Worm (Caenorhabditis elegans): ENCODE results near the gene clec-134.

Gene clec-134

ce11 chrII:3616615-3617014 is 36.7 kb downstream of the clec-134 start:
- TF ChIP-seq hlh-17 (GFP tag; optimal IDR thresholded peaks at IDR 0.05; ENCODE audit: borderline replicate concordance) (no peak), unc-98 (GFP tag; IDR thresholded peaks at IDR 0.05) (no peak), nhr-28 (tag; optimal IDR thresholded peaks at IDR 0.05) (no peak), snpc-4 (tag; optimal IDR thresholded peaks at IDR 0.05) (no peak), mef-2 (tag; optimal IDR thresholded peaks at IDR 0.05) (no peak), isw-1 (GFP tag; IDR thresholded peaks at IDR 0.05) (no peak), xbp-1 (tag; optimal IDR thresholded peaks at IDR 0.05) (peak; percentile 42), C16A3.4 (tag; optimal IDR thresholded peaks at IDR 0.05) (no peak), nhr-237 (tag; optimal IDR thresholded peaks at IDR 0.05) (no peak)

- TF ChIP-seq sup-37 (GFP tag; optimal IDR thresholded peaks at IDR 0.05) (no peak), elt-3 (tag; optimal IDR thresholded peaks at IDR 0.05) (no peak)
Observed at ce11 chrII:3617512-3617911, 37.6 kb downstream of the clec-134 start, which contains the start of gene F40E12.1. F40E12.1 (plus strand) TSS chrII:3617812.

DNA sequence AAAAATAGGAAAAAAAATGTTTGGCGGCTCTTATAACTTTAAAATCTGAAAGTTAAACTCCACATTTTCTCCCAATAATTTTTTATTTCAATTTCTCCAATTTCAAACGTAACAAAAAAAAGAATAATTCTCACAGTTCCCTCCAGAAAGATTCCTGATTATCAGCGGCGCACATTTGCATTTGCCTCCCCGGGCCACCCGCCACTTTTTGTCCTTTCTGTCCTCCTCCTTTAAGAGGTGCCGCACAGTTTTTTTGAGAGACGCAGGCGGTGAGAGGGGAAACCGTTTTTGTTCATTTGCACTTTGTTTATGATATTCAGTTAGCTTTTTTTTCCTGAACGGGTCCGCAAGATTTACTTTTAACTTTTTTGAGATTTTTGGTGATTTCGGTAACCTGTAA is 41.0 kb downstream of the clec-134 start:
- no peak for TF ChIP-seq mab-9 (GFP tag; IDR thresholded peaks at IDR 0.05)
- no peak for TF ChIP-seq F16B12.6 (tag; optimal IDR thresholded peaks at IDR 0.05)
- TF ChIP-seq pqm-1 (tag; optimal IDR thresholded peaks at IDR 0.05), result no peak
- no peak for TF ChIP-seq lin-13 (GFP tag; optimal IDR thresholded peaks at IDR 0.05)
- TF ChIP-seq ceh-88 (GFP tag; IDR thresholded peaks at IDR 0.05), result no peak
- TF ChIP-seq nhr-77 (tag; optimal IDR thresholded peaks at IDR 0.05), result no peak
- TF ChIP-seq C34B4.2 (tag; optimal IDR thresholded peaks at IDR 0.05), result no peak
- no peak for TF ChIP-seq egl-13 (tag; optimal IDR thresholded peaks at IDR 0.05)
- TF ChIP-seq irx-1 (tag; optimal IDR thresholded peaks at IDR 0.05), result no peak
- TF ChIP-seq unc-86 (tag; optimal IDR thresholded peaks at IDR 0.05), result no peak
- TF ChIP-seq efl-3 (GFP tag; optimal IDR thresholded peaks at IDR 0.05), result no peak
- TF ChIP-seq lin-39 (tag; optimal IDR thresholded peaks at IDR 0.05), result no peak
- TF ChIP-seq ceh-82 (tag; optimal IDR thresholded peaks at IDR 0.05), result no peak
- no peak for TF ChIP-seq aha-1 (tag; optimal IDR thresholded peaks at IDR 0.05)
- no peak for TF ChIP-seq unc-30 (tag; optimal IDR thresholded peaks at IDR 0.05)
- no peak for TF ChIP-seq lin-14 (GFP tag; optimal IDR thresholded peaks at IDR 0.05)
- TF ChIP-seq hlh-4 (tag; optimal IDR thresholded peaks at IDR 0.05), result no peak
- TF ChIP-seq ets-5 (GFP tag; IDR thresholded peaks at IDR 0.05), result no peak
- TF ChIP-seq egl-27 (tag; optimal IDR thresholded peaks at IDR 0.05), result no peak

- no peak for TF ChIP-seq mab-9 (GFP tag; IDR thresholded peaks at IDR 0.05)
Observed at ce11 chrII:3622014-3622413, 42.1 kb downstream of the clec-134 start, which contains the start of gene M151.7. M151.7 (plus strand) TSS chrII:3622314.

ce11 chrII:3626872-3627271 is 47.0 kb downstream of the clec-134 start, which contains the start of gene M151.3:
M151.3 (plus strand) TSS chrII:3627172.
- TF ChIP-seq swsn-7 (tag; optimal IDR thresholded peaks at IDR 0.05) (no peak), dpl-1 (GFP tag; optimal IDR thresholded peaks at IDR 0.05) (no peak), isw-1 (GFP tag; IDR thresholded peaks at IDR 0.05) (no peak), ces-1 (GFP tag; optimal IDR thresholded peaks at IDR 0.05) (no peak), unc-98 (GFP tag; IDR thresholded peaks at IDR 0.05) (no peak)

- no peak for TF ChIP-seq aly-2 (tag; optimal IDR thresholded peaks at IDR 0.05)
Observed at ce11 chrII:3630810-3631209, 50.9 kb downstream of the clec-134 start, which contains the start of gene M151.2. M151.2 (plus strand) TSS chrII:3631110.

All from whole organism, L1 larva.